Fruit fly (Drosophila melanogaster) whole organism, embryonic: ENCODE measurements around the gene frac.

Source experiments
- Adf1 ChIP-seq: fragments of 200-800 bp; sonication (Bioruptor generic); IDR thresholded peaks from 2 replicates; pipeline ENCODE4 v1.3.6; 2022; ENCODE audit warnings: missing biosample characterization, missing genetic modification characterization
- CG10462 ChIP-seq: fragments of 200-800 bp; sonication (Bioruptor generic); optimal IDR thresholded peaks from 2 replicates; lab custom pipeline; 2016; ENCODE audit warnings: missing biosample characterization, missing genetic modification characterization
- CG11093 ChIP-seq: fragments of 200-800 bp; sonication (Bioruptor generic); IDR thresholded peaks from 3 replicates; pipeline ENCODE4 v1.3.6; 2022; ENCODE audit warnings: missing biosample characterization, missing genetic modification characterization
- CG12071 ChIP-seq: fragments of 200-800 bp; sonication (Bioruptor generic); optimal IDR thresholded peaks from 3 replicates; lab custom pipeline; 2018; ENCODE audit warnings: missing biosample characterization, mild to moderate bottlenecking, missing genetic modification characterization
- CG12236 ChIP-seq: fragments of 200-800 bp; sonication (Bioruptor generic); optimal IDR thresholded peaks from 2 replicates; lab custom pipeline; 2016; ENCODE audit warnings: missing biosample characterization, missing genetic modification characterization
- CG14965 ChIP-seq: fragments of 200-800 bp; sonication (Bioruptor generic); optimal IDR thresholded peaks from 2 replicates; lab custom pipeline; 2016; ENCODE audit warnings: missing biosample characterization, missing genetic modification characterization, borderline replicate concordance
- CG17186 ChIP-seq: fragments of 200-800 bp; sonication (Bioruptor generic); optimal IDR thresholded peaks from 3 replicates; lab custom pipeline; 2017; ENCODE audit warnings: missing biosample characterization, missing genetic modification reagents, missing genetic modification characterization
- CG18011 ChIP-seq: fragments of 200-800 bp; sonication (Bioruptor generic); optimal IDR thresholded peaks from 2 replicates; lab custom pipeline; 2017; ENCODE audit warnings: missing biosample characterization, missing genetic modification characterization, mild to moderate bottlenecking, moderate library complexity, missing genotype
- CG2889 ChIP-seq: fragments of 200-800 bp; sonication (Bioruptor generic); IDR thresholded peaks from 3 replicates; pipeline ENCODE4 v1.3.6; 2022; ENCODE audit warnings: missing biosample characterization, missing genetic modification characterization
- CG3065 ChIP-seq: fragments of 200-800 bp; sonication (Bioruptor generic); optimal IDR thresholded peaks from 2 replicates; lab custom pipeline; 2016; ENCODE audit warnings: missing biosample characterization, missing genetic modification characterization
- CG4282 ChIP-seq: fragments of 200-800 bp; sonication (Bioruptor generic); optimal IDR thresholded peaks from 2 replicates; lab custom pipeline; 2016; ENCODE audit warnings: missing biosample characterization, missing genetic modification characterization
- CG4328 ChIP-seq: fragments of 200-800 bp; sonication (Bioruptor generic); optimal IDR thresholded peaks from 3 replicates; lab custom pipeline; 2017; ENCODE audit warnings: missing biosample characterization, missing genetic modification reagents, missing genetic modification characterization
- CG4404 ChIP-seq: fragments of 200-800 bp; sonication (Bioruptor generic); IDR thresholded peaks from 2 replicates; pipeline ENCODE4 v1.3.6; 2022; ENCODE audit warnings: missing biosample characterization, missing genetic modification characterization
- CG4854 ChIP-seq: fragments of 200-800 bp; sonication (Bioruptor generic); optimal IDR thresholded peaks from 2 replicates; lab custom pipeline; 2016; ENCODE audit warnings: missing biosample characterization, missing genetic modification characterization, inconsistent platforms
- CG5245 ChIP-seq: fragments of 200-800 bp; sonication (Bioruptor generic); optimal IDR thresholded peaks from 3 replicates; lab custom pipeline; 2016; ENCODE audit warnings: missing biosample characterization, missing genetic modification characterization
- D19A ChIP-seq: fragments of 200-800 bp; optimal IDR thresholded peaks from 3 replicates; lab custom pipeline; 2019; ENCODE audit warnings: missing biosample characterization, mild to moderate bottlenecking, missing genetic modification characterization, moderate library complexity
- D19B ChIP-seq: fragments of 200-800 bp; sonication (Bioruptor generic); optimal IDR thresholded peaks from 2 replicates; lab custom pipeline; 2017; ENCODE audit warnings: missing biosample characterization, mild to moderate bottlenecking, missing genetic modification characterization
- Dbx ChIP-seq: fragments of 200-800 bp; sonication (Bioruptor generic); IDR thresholded peaks from 3 replicates; pipeline ENCODE4 v1.3.6; 2022; ENCODE audit warnings: missing biosample characterization, missing genetic modification characterization
- E2f1 ChIP-seq: fragments of 200-800 bp; sonication (Bioruptor generic); IDR thresholded peaks from 2 replicates; pipeline ENCODE4 v1.3.6; 2022; ENCODE audit warnings: missing biosample characterization, missing genetic modification characterization
- E2f2 ChIP-seq: fragments of 200-800 bp; sonication (Bioruptor generic); IDR thresholded peaks from 2 replicates; pipeline ENCODE4 v1.3.6; 2022; ENCODE audit warnings: missing biosample characterization, missing genetic modification characterization
- Ets97D ChIP-seq: fragments of 200-800 bp; sonication (Bioruptor generic); optimal IDR thresholded peaks from 3 replicates; lab custom pipeline; 2016; ENCODE audit warnings: missing biosample characterization, missing genetic modification characterization
- Gsc ChIP-seq: fragments of 200-800 bp; sonication (Bioruptor generic); IDR thresholded peaks from 2 replicates; pipeline ENCODE4 v1.3.6; 2022; ENCODE audit warnings: missing biosample characterization, missing genetic modification characterization
- HHEX ChIP-seq: fragments of 200-800 bp; sonication (Bioruptor generic); optimal IDR thresholded peaks from 3 replicates; lab custom pipeline; 2017; ENCODE audit warnings: missing biosample characterization, mild to moderate bottlenecking, missing genetic modification characterization, missing genetic modification reagents
- HLH4C ChIP-seq: fragments of 200-800 bp; sonication (Bioruptor generic); IDR thresholded peaks from 3 replicates; pipeline ENCODE4 v1.3.6; 2022; ENCODE audit warnings: missing biosample characterization, missing genetic modification characterization; ENCODE audit not compliant: partially characterized antibody
- Hmr ChIP-seq: fragments of 200-800 bp; sonication (Bioruptor generic); optimal IDR thresholded peaks from 3 replicates; lab custom pipeline; 2017; ENCODE audit warnings: mild to moderate bottlenecking, missing biosample characterization, missing genetic modification reagents, missing genetic modification characterization
- Med ChIP-seq: fragments of 200-800 bp; sonication (Bioruptor generic); peaks from one replicate; lab custom pipeline; 2016; ENCODE audit warnings: missing biosample characterization, missing genetic modification characterization, mild to moderate bottlenecking, inconsistent platforms, moderate library complexity
- NC2α ChIP-seq: fragments of 200-800 bp; sonication (Bioruptor generic); optimal IDR thresholded peaks from 2 replicates; lab custom pipeline; 2016; ENCODE audit warnings: missing biosample characterization, missing genetic modification characterization
- Nf-YA ChIP-seq: fragments of 200-800 bp; sonication (Bioruptor generic); IDR thresholded peaks from 2 replicates; pipeline ENCODE4 v1.3.6; 2022; ENCODE audit warnings: missing biosample characterization, missing genetic modification characterization
- NfI ChIP-seq: fragments of 200-800 bp; sonication (Bioruptor generic); optimal IDR thresholded peaks from 3 replicates; lab custom pipeline; 2018; ENCODE audit warnings: missing biosample characterization, mild to moderate bottlenecking, missing genetic modification characterization, moderate library complexity
- Rfx ChIP-seq: fragments of 200-800 bp; sonication (Bioruptor generic); IDR thresholded peaks from 2 replicates; pipeline ENCODE4 v1.3.6; 2022; ENCODE audit warnings: missing biosample characterization, missing genetic modification characterization
- Taf1 ChIP-seq: fragments of 200-800 bp; sonication (Bioruptor generic); IDR thresholded peaks from 2 replicates; pipeline ENCODE4 v1.3.6; 2022; ENCODE audit warnings: missing biosample characterization, missing genetic modification characterization
- Xbp1 ChIP-seq: fragments of 200-800 bp; sonication (Bioruptor generic); optimal IDR thresholded peaks from 3 replicates; lab custom pipeline; 2016; ENCODE audit warnings: missing biosample characterization, mild to moderate bottlenecking, missing genetic modification characterization
- aop ChIP-seq: fragments of 200-800 bp; sonication (Bioruptor generic); IDR thresholded peaks from 2 replicates; pipeline ENCODE4 v1.3.6; 2022; ENCODE audit warnings: missing biosample characterization, missing genetic modification characterization
- bowl ChIP-seq: fragments of 200-800 bp; sonication (Bioruptor generic); IDR thresholded peaks from 2 replicates; pipeline ENCODE4 v1.3.6; 2022; ENCODE audit warnings: missing biosample characterization, missing genetic modification characterization
- btn ChIP-seq: fragments of 200-800 bp; sonication (Bioruptor generic); optimal IDR thresholded peaks from 2 replicates; lab custom pipeline; 2016; ENCODE audit warnings: missing biosample characterization, missing genetic modification characterization
- cas ChIP-seq: fragments of 200-800 bp; sonication (Bioruptor generic); IDR thresholded peaks from 2 replicates; pipeline ENCODE4 v1.3.6; 2022; ENCODE audit warnings: missing biosample characterization, missing genetic modification characterization
- chif ChIP-seq, 2 experiments: fragments of 200-800 bp; sonication (Bioruptor generic); optimal IDR thresholded peaks; 3 replicates each; lab custom pipeline; 2016; ENCODE audit warnings: missing biosample characterization in 2 of 2, missing genetic modification characterization in 2 of 2
- cwo ChIP-seq: fragments of 200-800 bp; sonication (Bioruptor generic); optimal IDR thresholded peaks from 3 replicates; lab custom pipeline; 2017; ENCODE audit warnings: missing biosample characterization, missing genetic modification characterization, mild to moderate bottlenecking, moderate library complexity, missing genetic modification reagents
- dimm ChIP-seq: fragments of 200-800 bp; sonication (Bioruptor generic); IDR thresholded peaks from 2 replicates; pipeline ENCODE4 v1.3.6; 2022; ENCODE audit warnings: missing biosample characterization, missing genetic modification characterization
- ewg ChIP-seq: fragments of 200-800 bp; sonication (Bioruptor generic); optimal IDR thresholded peaks from 3 replicates; lab custom pipeline; 2017; ENCODE audit warnings: mild to moderate bottlenecking, missing biosample characterization, missing genetic modification reagents, missing genetic modification characterization
- gro ChIP-seq: fragments of 200-800 bp; sonication (Bioruptor generic); optimal IDR thresholded peaks from 2 replicates; lab custom pipeline; 2016; ENCODE audit warnings: missing biosample characterization, missing genetic modification characterization
- hb ChIP-seq: fragments of 200-800 bp; sonication (Bioruptor generic); IDR thresholded peaks from 3 replicates; pipeline ENCODE4 v1.3.6; 2022; ENCODE audit warnings: missing biosample characterization, missing genetic modification characterization; ENCODE audit not compliant: partially characterized antibody
- run ChIP-seq: fragments of 200-800 bp; sonication (Bioruptor generic); optimal IDR thresholded peaks from 3 replicates; lab custom pipeline; 2018; ENCODE audit warnings: missing biosample characterization, mild to moderate bottlenecking, missing genetic modification characterization
- salm ChIP-seq: fragments of 200-800 bp; sonication (Bioruptor generic); optimal IDR thresholded peaks from 2 replicates; lab custom pipeline; 2018; ENCODE audit warnings: missing biosample characterization, mild to moderate bottlenecking, missing genetic modification characterization
- so ChIP-seq: fragments of 200-800 bp; sonication (Bioruptor generic); IDR thresholded peaks from 3 replicates; pipeline ENCODE4 v1.3.6; 2022; ENCODE audit warnings: missing biosample characterization, missing genetic modification characterization
- twi ChIP-seq: fragments of 200-800 bp; optimal IDR thresholded peaks from 2 replicates; lab custom pipeline; 2019; ENCODE audit warnings: missing biosample characterization, mild to moderate bottlenecking, missing genetic modification characterization, moderate library complexity
- unc-4 ChIP-seq: fragments of 200-800 bp; sonication (Bioruptor generic); IDR thresholded peaks from 2 replicates; pipeline ENCODE4 v1.3.6; 2022; ENCODE audit warnings: missing biosample characterization, missing genetic modification characterization; ENCODE audit not compliant: partially characterized antibody
- unpg ChIP-seq: fragments of 200-800 bp; sonication (Bioruptor generic); optimal IDR thresholded peaks from 3 replicates; lab custom pipeline; 2018; ENCODE audit warnings: missing biosample characterization, mild to moderate bottlenecking, missing genetic modification characterization, moderate library complexity
- usp ChIP-seq: fragments of >200 bp; optimal IDR thresholded peaks from 2 replicates; lab custom pipeline; 2017; ENCODE audit warnings: missing biosample characterization, missing genetic modification characterization

The frac gene

dm6 chr3L:7562310-7562709 lies at the start of gene frac:
Gene frac (plus strand): TSS chr3L:7562610.
- TF ChIP-seq Ets97D (GFP tag; lab: Kevin White, UChicago) = no peak
- no peak for TF ChIP-seq hb
- no peak for TF ChIP-seq gro (GFP tag; lab: Kevin White, UChicago)
- TF ChIP-seq CG4328 (GFP tag; lab: Kevin White, UChicago) = peak; percentile 2
- no peak for TF ChIP-seq Rfx (GFP tag; lab: Robert Waterston, UW)

DNA sequence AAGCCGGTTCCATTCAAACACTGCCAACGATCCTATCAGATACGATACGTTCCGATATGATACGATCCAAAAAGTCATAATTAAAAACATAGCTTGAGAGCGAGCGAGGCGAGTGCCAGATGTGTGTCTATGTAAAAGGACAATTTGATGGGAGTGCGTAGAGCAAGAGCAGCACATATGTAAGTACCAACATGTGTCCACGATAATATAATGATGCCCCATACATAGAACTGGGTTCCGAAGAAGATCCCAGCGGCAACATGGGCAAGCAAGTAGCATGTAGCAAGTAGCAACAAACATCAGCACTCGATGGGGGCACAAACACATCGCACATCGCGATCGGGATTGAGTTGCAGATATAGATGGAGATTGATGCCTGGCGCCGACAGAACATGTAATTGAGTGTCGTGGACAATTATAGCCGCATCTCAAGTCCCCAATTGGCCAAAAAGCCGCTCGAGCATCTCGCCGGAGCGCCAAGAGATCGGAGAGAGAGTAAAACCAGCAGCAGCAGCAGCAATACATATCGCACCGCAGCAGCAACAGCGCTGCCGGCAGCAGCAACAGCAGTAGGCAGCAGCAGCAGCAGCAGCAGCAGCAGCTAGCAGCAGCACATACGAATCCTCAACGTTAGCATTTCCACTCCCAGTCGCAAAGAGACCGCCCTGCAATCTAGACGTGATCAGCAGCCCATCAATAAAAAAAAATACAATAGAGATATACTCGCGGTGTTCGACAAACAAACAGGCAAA lies 43.9 kb upstream of the frac start, which contains the start of gene ltl:
ltl (plus strand) TSS at position 647 of the 752 bp plus-strand sequence.
- TF ChIP-seq run (tag; lab: Kevin White, UChicago) = no peak
- TF ChIP-seq unpg (GFP tag; lab: Kevin White, UChicago) = no peak
- TF ChIP-seq CG11093 (GFP tag; lab: Robert Waterston, UW) = no peak
- no peak for TF ChIP-seq NfI (GFP tag; lab: Kevin White, UChicago)
- no peak for TF ChIP-seq bowl (GFP tag; lab: Robert Waterston, UW)
- 0 out of 3 replicates have a peak, but pooled peaks have one; percentile 18 for TF ChIP-seq Dbx (GFP tag; lab: Robert Waterston, UW)
- peak; percentile 82 for TF ChIP-seq Adf1 (GFP tag; lab: Robert Waterston, UW)
- no peak for TF ChIP-seq Gsc (GFP tag; lab: Robert Waterston, UW)
- no peak for TF ChIP-seq CG17186 (GFP tag; lab: Kevin White, UChicago)
- no peak for TF ChIP-seq CG4854
- no peak for TF ChIP-seq CG5245 (GFP tag; lab: Kevin White, UChicago)
- no peak for TF ChIP-seq cwo (GFP tag; lab: Kevin White, UChicago)
- TF ChIP-seq CG3065 = no peak
- no peak for TF ChIP-seq CG10462 (GFP tag; lab: Kevin White, UChicago)
- TF ChIP-seq CG12071 = no peak
- no peak for TF ChIP-seq unc-4
- TF ChIP-seq CG4404 = no peak
- TF ChIP-seq NC2α (GFP tag; lab: Kevin White, UChicago) = no peak
- TF ChIP-seq E2f2 (GFP tag; lab: Robert Waterston, UW) = no peak
- TF ChIP-seq HLH4C (GFP tag; lab: Robert Waterston, UW) = no peak
- TF ChIP-seq E2f1 = no peak
- no peak for TF ChIP-seq dimm (GFP tag; lab: Robert Waterston, UW)
- peak; percentile 57 for TF ChIP-seq Med
- no peak for TF ChIP-seq ewg (GFP tag; lab: Kevin White, UChicago)
- TF ChIP-seq CG12236 (GFP tag; lab: Kevin White, UChicago) = no peak
- TF ChIP-seq D19A (tag; lab: Kevin White, UChicago) = no peak
- no peak for TF ChIP-seq CG4282 (GFP tag; lab: Kevin White, UChicago)
- TF ChIP-seq Nf-YA (GFP tag; lab: Robert Waterston, UW) = no peak
- no peak for TF ChIP-seq Hmr
- no peak for TF ChIP-seq salm (tag; lab: Kevin White, UChicago)
- TF ChIP-seq chif (GFP tag; optimal IDR thresholded peaks at IDR 0.05; lab: Kevin White, UChicago) = no peak
- TF ChIP-seq D19B (GFP tag; lab: Kevin White, UChicago) = no peak
- peak; percentile 96 for TF ChIP-seq twi
- TF ChIP-seq aop (GFP tag; lab: Robert Waterston, UW) = no peak
- TF ChIP-seq so = no peak
- TF ChIP-seq CG18011 (GFP tag; lab: Kevin White, UChicago) = no peak
- TF ChIP-seq usp = no peak
- TF ChIP-seq btn (GFP tag; lab: Kevin White, UChicago) = no peak
- no peak for TF ChIP-seq cas (GFP tag; lab: Robert Waterston, UW)
- no peak for TF ChIP-seq HHEX (GFP tag; lab: Kevin White, UChicago)
- no peak for TF ChIP-seq CG14965
- TF ChIP-seq Xbp1 (GFP tag; lab: Kevin White, UChicago) = no peak
- TF ChIP-seq CG2889 (GFP tag; lab: Robert Waterston, UW) = no peak
- no peak for TF ChIP-seq Taf1 (GFP tag; lab: Robert Waterston, UW)
